Worm (Caenorhabditis elegans): ENCODE results near the gene kin-16.

ce11 chrII:9440060-9440459 is 4.2 kb upstream of the kin-16 start, which contains the start of gene chil-17:
- no peak for TF ChIP-seq pha-4 (tag; optimal IDR thresholded peaks at IDR 0.05)
- no peak for TF ChIP-seq nhr-237 (tag; optimal IDR thresholded peaks at IDR 0.05)
- TF ChIP-seq lsy-2 (tag; optimal IDR thresholded peaks at IDR 0.05) = no peak
- TF ChIP-seq mep-1 (tag; optimal IDR thresholded peaks at IDR 0.05) = no peak
- TF ChIP-seq nhr-28 (tag; optimal IDR thresholded peaks at IDR 0.05) = no peak
- TF ChIP-seq lin-13 (tag; optimal IDR thresholded peaks at IDR 0.05) = no peak
- TF ChIP-seq cnd-1 (tag; optimal IDR thresholded peaks at IDR 0.05) = no peak
- no peak for TF ChIP-seq unc-62 (GFP tag; optimal IDR thresholded peaks at IDR 0.05)
- TF ChIP-seq sptf-1 (tag; optimal IDR thresholded peaks at IDR 0.05) = no peak

Data from whole organism, mixed stage, embryonic.